Fruit fly (Drosophila melanogaster): ENCODE results near the gene CG9921.

The CG9921 gene

DNA sequence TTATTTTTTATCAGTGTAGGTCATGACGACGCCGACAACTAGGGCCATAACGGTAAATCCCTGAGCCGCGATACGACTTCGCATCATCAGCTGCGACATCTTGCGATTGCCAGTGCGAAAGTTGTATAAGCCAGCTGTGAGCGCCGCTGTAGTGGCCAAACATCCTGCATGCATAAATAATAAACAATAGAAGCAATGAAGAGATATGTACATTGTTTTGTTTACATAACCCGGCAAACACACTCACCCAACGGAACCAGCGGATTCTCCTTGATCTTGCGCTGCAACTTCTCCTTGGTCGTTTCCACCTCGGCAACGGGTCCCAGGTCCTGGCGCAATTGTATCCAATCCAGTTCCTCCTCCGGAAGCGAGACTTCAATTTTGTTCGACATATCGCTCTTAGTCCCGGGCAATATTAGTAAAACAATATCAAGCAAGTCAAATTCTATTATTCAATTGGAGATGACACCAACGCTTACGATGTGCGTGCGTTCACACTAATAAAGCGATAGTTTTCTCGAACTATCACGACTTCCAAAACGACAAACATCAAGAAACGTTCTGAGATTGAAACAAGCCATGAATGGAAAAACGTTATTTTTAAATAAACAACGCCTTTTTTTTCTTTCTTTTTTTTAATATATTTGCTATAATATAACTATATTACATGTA, 1.7 kb downstream of the CG9921 start (continued):
- TF ChIP-seq ac (GFP tag; optimal IDR thresholded peaks at IDR 0.05) (no peak), Rx (GFP tag; IDR thresholded peaks at IDR 0.05) (no peak), CG15269 (tag; optimal IDR thresholded peaks at IDR 0.05) (no peak), ato (GFP tag; IDR thresholded peaks at IDR 0.05; ENCODE audit: partially characterized antibody) (no peak; the same call in 1 of the 2 replicates), Med (GFP tag) (peak; percentile 60), CG18764 (GFP tag; optimal IDR thresholded peaks at IDR 0.05) (no peak), CG3065 (GFP tag; optimal IDR thresholded peaks at IDR 0.05) (no peak), psq (GFP tag; optimal IDR thresholded peaks at IDR 0.05) (no peak), tna (GFP tag; IDR thresholded peaks at IDR 0.05; ENCODE audit: partially characterized antibody) (peak; percentile 57), Spps (tag; optimal IDR thresholded peaks at IDR 0.05) (no peak), CG13287 (GFP tag; IDR thresholded peaks at IDR 0.05; ENCODE audit: partially characterized antibody) (peak; percentile 84), CrebB (tag; optimal IDR thresholded peaks at IDR 0.05) (no peak), CG17361 (GFP tag; IDR thresholded peaks at IDR 0.05) (0 out of 3 replicates have a peak, but pooled peaks have one; percentile 10), Scr (GFP tag; IDR thresholded peaks at IDR 0.05; ENCODE audit: partially characterized antibody) (peak; percentile 86), Hr51 (GFP tag; optimal IDR thresholded peaks at IDR 0.05) (no peak), CG4617 (GFP tag; optimal IDR thresholded peaks at IDR 0.05; ENCODE audit: borderline replicate concordance) (peak; percentile 14), fd3F (GFP tag; optimal IDR thresholded peaks at IDR 0.05) (no peak), nmo (GFP tag; optimal IDR thresholded peaks at IDR 0.05) (peak; percentile 11), dmrt11E (tag; optimal IDR thresholded peaks at IDR 0.05) (no peak), Drgx (GFP tag; IDR thresholded peaks at IDR 0.05) (no peak), CG10366 (GFP tag; IDR thresholded peaks at IDR 0.05) (no peak), CG31388 (GFP tag; optimal IDR thresholded peaks at IDR 0.05) (no peak), Tbp (GFP tag; optimal IDR thresholded peaks at IDR 0.05) (no peak), Usf (GFP tag; optimal IDR thresholded peaks at IDR 0.05) (no peak), CG8924 (tag; optimal IDR thresholded peaks at IDR 0.05) (no peak), CG33213 (GFP tag; optimal IDR thresholded peaks at IDR 0.05) (no peak), dpn (GFP tag; optimal IDR thresholded peaks at IDR 0.05) (no peak), CG2116 (GFP tag; optimal IDR thresholded peaks at IDR 0.05) (peak; percentile 53), CG31441 (GFP tag; IDR thresholded peaks at IDR 0.05) (no peak), otp (GFP tag; IDR thresholded peaks at IDR 0.05) (no peak), CG33557 (GFP tag; optimal IDR thresholded peaks at IDR 0.05) (no peak), Sox100B (GFP tag; optimal IDR thresholded peaks at IDR 0.05) (no peak), stc (GFP tag; IDR thresholded peaks at IDR 0.05) (no peak), fd64A (GFP tag; optimal IDR thresholded peaks at IDR 0.05) (no peak), B-H1 (GFP tag; IDR thresholded peaks at IDR 0.05) (no peak), CG30403 (GFP tag; optimal IDR thresholded peaks at IDR 0.05) (no peak), CG11085 (GFP tag; IDR thresholded peaks at IDR 0.05) (no peak), CG2712 (tag; optimal IDR thresholded peaks at IDR 0.05) (no peak), ems (GFP tag; optimal IDR thresholded peaks at IDR 0.05) (no peak), lbe (GFP tag; optimal IDR thresholded peaks at IDR 0.05) (no peak), Sry-β (GFP tag; optimal IDR thresholded peaks at IDR 0.05) (no peak), Adf1 (GFP tag; IDR thresholded peaks at IDR 0.05) (no peak), CG10147 (GFP tag; optimal IDR thresholded peaks at IDR 0.05) (no peak), CG1647 (GFP tag; optimal IDR thresholded peaks at IDR 0.05) (no peak), Kr (GFP tag; optimal IDR thresholded peaks at IDR 0.05) (no peak), sug (tag; optimal IDR thresholded peaks at IDR 0.05) (no peak), CG3407 (GFP tag; optimal IDR thresholded peaks at IDR 0.05) (no peak), gcm (GFP tag; optimal IDR thresholded peaks at IDR 0.05) (no peak), seq (GFP tag; IDR thresholded peaks at IDR 0.05) (no peak), mam (GFP tag; optimal IDR thresholded peaks at IDR 0.05) (no peak)
